Fruit fly (Drosophila melanogaster) whole organism, embryonic: ENCODE measurements around the gene Elal.
A peak's percentile ranks its signal among the peaks of the same experiment; 100 is the strongest.

Experiments used
- Abd-B ChIP-seq: fragments of 200-800 bp; sonication (Bioruptor generic); optimal IDR thresholded peaks from 2 replicates; lab custom pipeline; 2018; ENCODE audit warnings: missing biosample characterization, mild to moderate bottlenecking, missing genetic modification characterization, moderate library complexity
- B-H1 ChIP-seq: fragments of 200-800 bp; sonication (Bioruptor generic); IDR thresholded peaks from 3 replicates; pipeline ENCODE4 v1.3.6; 2022; ENCODE audit warnings: missing biosample characterization, missing genetic modification characterization
- B-H2 ChIP-seq: fragments of 200-800 bp; sonication (Bioruptor generic); optimal IDR thresholded peaks from 2 replicates; lab custom pipeline; 2018; ENCODE audit warnings: missing biosample characterization, mild to moderate bottlenecking, missing genetic modification characterization
- CG1024 ChIP-seq: fragments of 200-800 bp; sonication (Bioruptor generic); IDR thresholded peaks from 2 replicates; pipeline ENCODE4 v1.3.6; 2022; ENCODE audit warnings: missing biosample characterization, missing genetic modification characterization
- CG10543 ChIP-seq: fragments of 200-800 bp; sonication (Bioruptor generic); optimal IDR thresholded peaks from 3 replicates; lab custom pipeline; 2017; ENCODE audit warnings: missing biosample characterization, mild to moderate bottlenecking, missing genetic modification characterization, moderate library complexity
- CG1233 ChIP-seq: fragments of 200-800 bp; sonication (Bioruptor generic); optimal IDR thresholded peaks from 4 replicates; lab custom pipeline; 2018; ENCODE audit warnings: missing biosample characterization, mild to moderate bottlenecking, missing genetic modification characterization
- CG12659 ChIP-seq: fragments of 200-800 bp; sonication (Bioruptor generic); optimal IDR thresholded peaks from 3 replicates; lab custom pipeline; 2017; ENCODE audit warnings: mild to moderate bottlenecking, missing biosample characterization, missing genetic modification reagents, missing genetic modification characterization
- CG13424 ChIP-seq: fragments of 200-800 bp; sonication (Bioruptor generic); optimal IDR thresholded peaks from 2 replicates; lab custom pipeline; 2019; ENCODE audit warnings: missing biosample characterization, mild to moderate bottlenecking, missing genetic modification characterization, moderate library complexity
- CG14667 ChIP-seq: fragments of 200-800 bp; sonication (Bioruptor generic); IDR thresholded peaks from 2 replicates; pipeline ENCODE4 v1.3.6; 2022; ENCODE audit warnings: missing biosample characterization, missing genetic modification characterization
- CG14710 ChIP-seq: fragments of 200-800 bp; sonication (Bioruptor generic); optimal IDR thresholded peaks from 3 replicates; lab custom pipeline; 2019; ENCODE audit warnings: missing biosample characterization, mild to moderate bottlenecking, missing genetic modification characterization, moderate library complexity
- CG1792 ChIP-seq: fragments of 200-800 bp; sonication (Bioruptor generic); optimal IDR thresholded peaks from 2 replicates; lab custom pipeline; 2016; ENCODE audit warnings: missing biosample characterization, missing genetic modification characterization
- CG2678 ChIP-seq: fragments of 200-800 bp; sonication (Bioruptor generic); optimal IDR thresholded peaks from 3 replicates; lab custom pipeline; 2019; ENCODE audit warnings: missing biosample characterization, mild to moderate bottlenecking, missing genetic modification characterization, moderate library complexity
- CG31441 ChIP-seq: fragments of 200-800 bp; sonication (Bioruptor generic); IDR thresholded peaks from 2 replicates; pipeline ENCODE4 v1.3.6; 2022; ENCODE audit warnings: missing biosample characterization, missing genetic modification characterization
- CG32767 ChIP-seq: fragments of 200-800 bp; sonication (Bioruptor generic); IDR thresholded peaks from 2 replicates; pipeline ENCODE4 v1.3.6; 2022; ENCODE audit warnings: missing biosample characterization, missing genetic modification characterization
- CG6272 ChIP-seq: fragments of 200-800 bp; sonication (Bioruptor generic); IDR thresholded peaks from 2 replicates; pipeline ENCODE4 v1.3.6; 2022; ENCODE audit warnings: missing biosample characterization, missing genetic modification characterization
- CG7556 ChIP-seq: fragments of 200-800 bp; sonication (Bioruptor generic); optimal IDR thresholded peaks from 2 replicates; lab custom pipeline; 2017; ENCODE audit warnings: missing biosample characterization, mild to moderate bottlenecking, missing genetic modification characterization
- CG7928 ChIP-seq: fragments of 200-800 bp; sonication (Bioruptor generic); optimal IDR thresholded peaks from 2 replicates; lab custom pipeline; 2017; ENCODE audit warnings: missing biosample characterization, mild to moderate bottlenecking, missing genetic modification characterization
- CG7987 ChIP-seq: fragments of 200-800 bp; sonication (Bioruptor generic); optimal IDR thresholded peaks from 2 replicates; lab custom pipeline; 2018; ENCODE audit warnings: missing biosample characterization, mild to moderate bottlenecking, missing genetic modification characterization, moderate library complexity
- CG8290 ChIP-seq, 3 experiments: fragments of 200-800 bp; sonication (Bioruptor generic); optimal IDR thresholded peaks; 2 replicates each; lab custom pipeline; 2016 to 2019; ENCODE audit warnings: missing biosample characterization in 3 of 3, missing genetic modification characterization in 3 of 3, mild to moderate bottlenecking in 2 of 3, moderate library complexity in 1 of 3
- CG9932 ChIP-seq: fragments of 200-800 bp; sonication (Bioruptor generic); IDR thresholded peaks from 2 replicates; pipeline ENCODE4 v1.3.6; 2022; ENCODE audit warnings: missing biosample characterization, missing genetic modification characterization
- Camta ChIP-seq: fragments of 200-800 bp; sonication (Bioruptor generic); optimal IDR thresholded peaks from 2 replicates; lab custom pipeline; 2016; ENCODE audit warnings: missing biosample characterization, missing genetic modification characterization
- D19B ChIP-seq: fragments of 200-800 bp; sonication (Bioruptor generic); optimal IDR thresholded peaks from 2 replicates; lab custom pipeline; 2017; ENCODE audit warnings: missing biosample characterization, mild to moderate bottlenecking, missing genetic modification characterization
- Dek ChIP-seq: fragments of 200-800 bp; sonication (Bioruptor generic); optimal IDR thresholded peaks from 3 replicates; lab custom pipeline; 2019; ENCODE audit warnings: missing biosample characterization, mild to moderate bottlenecking, missing genetic modification characterization, moderate library complexity
- Doc3 ChIP-seq: fragments of 200-800 bp; sonication (Bioruptor generic); IDR thresholded peaks from 3 replicates; pipeline ENCODE4 v1.3.6; 2022; ENCODE audit warnings: missing biosample characterization, missing genetic modification characterization; ENCODE audit not compliant: partially characterized antibody
- Ets65A ChIP-seq: fragments of 200-800 bp; sonication (Bioruptor generic); peaks from one replicate; lab custom pipeline; 2016; ENCODE audit warnings: missing biosample characterization, missing genetic modification characterization
- Ets97D ChIP-seq: fragments of 200-800 bp; sonication (Bioruptor generic); optimal IDR thresholded peaks from 3 replicates; lab custom pipeline; 2016; ENCODE audit warnings: missing biosample characterization, missing genetic modification characterization
- HLH54F ChIP-seq: fragments of 200-800 bp; sonication (Bioruptor generic); optimal IDR thresholded peaks from 3 replicates; lab custom pipeline; 2016; ENCODE audit warnings: missing biosample characterization, missing genetic modification characterization
- HLHmδ ChIP-seq: fragments of 200-800 bp; sonication (Bioruptor generic); optimal IDR thresholded peaks from 2 replicates; lab custom pipeline; 2018; ENCODE audit warnings: missing biosample characterization, mild to moderate bottlenecking, missing genetic modification characterization, moderate library complexity
- Hmx ChIP-seq: fragments of 200-800 bp; sonication (Bioruptor generic); optimal IDR thresholded peaks from 2 replicates; lab custom pipeline; 2016; ENCODE audit warnings: missing biosample characterization, missing genetic modification characterization
- Hr78 ChIP-seq, 2 experiments: fragments of 200-800 bp in 1 of 2; fragments of >200 bp in 1 of 2; sonication (Bioruptor generic) in 1 of 2; optimal IDR thresholded peaks; 2 replicates each; lab custom pipeline; 2017 to 2019; ENCODE audit warnings: missing biosample characterization in 2 of 2, missing genetic modification characterization in 2 of 2, mild to moderate bottlenecking in 1 of 2, moderate library complexity in 1 of 2
- Hsf ChIP-seq: fragments of 200-800 bp; sonication (Bioruptor generic); optimal IDR thresholded peaks from 3 replicates; lab custom pipeline; 2016; ENCODE audit warnings: missing biosample characterization, missing genetic modification characterization
- MBD-R2 ChIP-seq: fragments of 200-800 bp; sonication (Bioruptor generic); IDR thresholded peaks from 2 replicates; pipeline ENCODE4 v1.3.6; 2022; ENCODE audit warnings: missing biosample characterization, missing genetic modification characterization
- Scr ChIP-seq: fragments of 200-800 bp; sonication (Bioruptor generic); IDR thresholded peaks from 2 replicates; pipeline ENCODE4 v1.3.6; 2022; ENCODE audit warnings: missing biosample characterization, missing genetic modification characterization; ENCODE audit not compliant: partially characterized antibody
- Sin3A ChIP-seq: fragments of >200 bp; optimal IDR thresholded peaks from 2 replicates; lab custom pipeline; 2018
- ap ChIP-seq: fragments of 200-800 bp; sonication (Bioruptor generic); IDR thresholded peaks from 2 replicates; pipeline ENCODE4 v1.3.6; 2022; ENCODE audit warnings: missing biosample characterization, missing genetic modification characterization
- cas ChIP-seq: fragments of 200-800 bp; sonication (Bioruptor generic); IDR thresholded peaks from 2 replicates; pipeline ENCODE4 v1.3.6; 2022; ENCODE audit warnings: missing biosample characterization, missing genetic modification characterization
- chm ChIP-seq: fragments of 200-800 bp; sonication (Bioruptor generic); IDR thresholded peaks from 2 replicates; pipeline ENCODE4 v1.3.6; 2022; ENCODE audit warnings: missing biosample characterization, missing genetic modification characterization
- gcm ChIP-seq: fragments of 200-800 bp; sonication (Bioruptor generic); optimal IDR thresholded peaks from 2 replicates; lab custom pipeline; 2019; ENCODE audit warnings: missing biosample characterization, mild to moderate bottlenecking, missing genetic modification characterization, moderate library complexity
- gcm2 ChIP-seq: fragments of 200-800 bp; sonication (Bioruptor generic); optimal IDR thresholded peaks from 2 replicates; lab custom pipeline; 2016; ENCODE audit warnings: missing biosample characterization, missing genetic modification characterization
- klu ChIP-seq: fragments of 200-800 bp; sonication (Bioruptor generic); IDR thresholded peaks from 2 replicates; pipeline ENCODE4 v1.3.6; 2022; ENCODE audit warnings: missing biosample characterization, missing genetic modification characterization
- lbe ChIP-seq: fragments of 200-800 bp; sonication (Bioruptor generic); optimal IDR thresholded peaks from 2 replicates; lab custom pipeline; 2016; ENCODE audit warnings: missing biosample characterization, mild to moderate bottlenecking, missing genetic modification characterization
- nmo ChIP-seq: fragments of 200-800 bp; sonication (Bioruptor generic); optimal IDR thresholded peaks from 2 replicates; lab custom pipeline; 2018; ENCODE audit warnings: missing biosample characterization, mild to moderate bottlenecking, missing genetic modification characterization, moderate library complexity
- nom ChIP-seq: fragments of 200-800 bp; sonication (Bioruptor generic); optimal IDR thresholded peaks from 2 replicates; lab custom pipeline; 2017; ENCODE audit warnings: missing biosample characterization, missing genetic modification characterization, mild to moderate bottlenecking, moderate library complexity, missing genetic modification reagents
- pzg ChIP-seq: fragments of 200-800 bp; sonication (Bioruptor generic); optimal IDR thresholded peaks from 3 replicates; lab custom pipeline; 2018; ENCODE audit warnings: missing biosample characterization, mild to moderate bottlenecking, missing genetic modification characterization, moderate library complexity
- repo ChIP-seq: fragments of 200-800 bp; sonication (Bioruptor generic); optimal IDR thresholded peaks from 2 replicates; lab custom pipeline; 2016; ENCODE audit warnings: missing biosample characterization, missing genetic modification characterization
- sd ChIP-seq: fragments of 200-800 bp; sonication (Bioruptor generic); optimal IDR thresholded peaks from 3 replicates; lab custom pipeline; 2018; ENCODE audit warnings: missing biosample characterization, mild to moderate bottlenecking, missing genetic modification characterization, moderate library complexity
- stwl ChIP-seq: fragments of 200-800 bp; sonication (Bioruptor generic); optimal IDR thresholded peaks from 3 replicates; lab custom pipeline; 2018; ENCODE audit warnings: missing biosample characterization, mild to moderate bottlenecking, missing genetic modification characterization, moderate library complexity
- tx ChIP-seq: fragments of 200-800 bp; sonication (Bioruptor generic); optimal IDR thresholded peaks from 2 replicates; lab custom pipeline; 2016; ENCODE audit warnings: missing biosample characterization, missing genetic modification characterization
- unc-4 ChIP-seq: fragments of 200-800 bp; sonication (Bioruptor generic); IDR thresholded peaks from 2 replicates; pipeline ENCODE4 v1.3.6; 2022; ENCODE audit warnings: missing biosample characterization, missing genetic modification characterization; ENCODE audit not compliant: partially characterized antibody
- wek ChIP-seq: fragments of 200-800 bp; sonication (Bioruptor generic); optimal IDR thresholded peaks from 3 replicates; lab custom pipeline; 2018; ENCODE audit warnings: missing biosample characterization, mild to moderate bottlenecking, missing genetic modification characterization, moderate library complexity

Elal gene

DNA sequence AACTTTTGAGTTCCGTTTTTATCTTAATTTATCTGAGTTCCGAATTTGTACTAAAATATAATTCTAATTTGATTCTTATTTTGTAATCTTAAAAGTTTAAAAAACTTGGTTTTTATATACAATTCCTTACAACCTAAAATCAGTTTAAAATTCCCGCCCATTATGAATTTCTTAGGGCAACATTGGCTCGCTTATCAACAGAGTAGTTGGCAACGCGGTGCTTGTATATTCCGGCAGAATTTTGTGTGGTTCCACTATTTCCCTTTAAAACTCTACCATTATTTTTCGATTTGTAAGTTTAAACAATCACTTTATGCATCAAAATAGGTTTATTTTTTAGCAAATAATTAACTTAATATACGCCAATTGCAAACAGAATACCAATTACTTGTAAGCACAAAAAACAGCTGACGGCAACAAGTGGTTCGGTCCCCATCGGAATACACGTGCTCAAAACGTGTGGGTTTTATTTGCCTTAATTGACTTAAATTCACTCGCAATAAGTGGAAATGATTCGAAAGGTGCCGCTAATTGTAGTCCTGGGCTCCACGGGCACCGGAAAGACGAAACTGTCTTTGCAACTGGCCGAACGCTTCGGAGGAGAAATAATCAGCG is 11.8 kb downstream of the Elal start, which contains the start of the genes CG11089 and CG31381 (continued):
- TF ChIP-seq pzg (peak; percentile 50), nom (GFP tag; lab: Kevin White, UChicago) (no peak), HLH54F (GFP tag; lab: Kevin White, UChicago) (no peak), Ets65A (peak; percentile 14), sd (no peak), CG14667 (GFP tag; lab: Robert Waterston, UW) (no peak), wek (GFP tag; lab: Kevin White, UChicago) (no peak), CG32767 (no peak), tx (GFP tag; lab: Kevin White, UChicago) (no peak), chm (GFP tag; lab: Robert Waterston, UW) (no peak), CG14710 (tag; lab: Kevin White, UChicago) (peak; percentile 100), HLHmδ (no peak), klu (GFP tag; lab: Robert Waterston, UW) (no peak), CG7928 (GFP tag; lab: Kevin White, UChicago) (no peak), CG1792 (GFP tag; lab: Kevin White, UChicago) (no peak), Camta (GFP tag; lab: Kevin White, UChicago) (no peak), CG1024 (no peak), Sin3A (peak; percentile 6), repo (no peak), stwl (tag; lab: Kevin White, UChicago) (no peak), ap (no peak), unc-4 (peak; percentile 16; the same call in 1 of the 2 replicates), CG12659 (GFP tag; lab: Kevin White, UChicago) (peak; percentile 44), cas (GFP tag; lab: Robert Waterston, UW) (no peak), B-H2 (GFP tag; lab: Kevin White, UChicago) (no peak), Dek (tag; lab: Kevin White, UChicago) (peak; percentile 32), Scr (GFP tag; lab: Robert Waterston, UW) (0 out of 2 replicates have a peak, but pooled peaks have one; percentile 4), gcm (GFP tag; lab: Kevin White, UChicago) (no peak), CG7556 (GFP tag; lab: Kevin White, UChicago) (peak; percentile 24), Abd-B (no peak), CG6272 (GFP tag; lab: Robert Waterston, UW) (no peak), Hmx (no peak), Doc3 (GFP tag; lab: Robert Waterston, UW) (no peak), CG7987 (no peak), CG8290 (GFP tag; optimal IDR thresholded peaks at IDR 0.05; lab: Kevin White, UChicago) (no peak), CG8290 (tag; optimal IDR thresholded peaks at IDR 0.05; lab: Kevin White, UChicago) (no peak), Ets97D (GFP tag; lab: Kevin White, UChicago) (peak; percentile 44), CG1233 (GFP tag; lab: Kevin White, UChicago) (no peak), MBD-R2 (0 out of 2 replicates have a peak, but pooled peaks have one; percentile 6), CG31441 (GFP tag; lab: Robert Waterston, UW) (0 out of 2 replicates have a peak, but pooled peaks have one; percentile 7), Hr78 (GFP tag; optimal IDR thresholded peaks at IDR 0.05; lab: Kevin White, UChicago) (no peak), CG10543 (GFP tag; lab: Kevin White, UChicago) (no peak), D19B (GFP tag; lab: Kevin White, UChicago) (no peak), lbe (GFP tag; lab: Kevin White, UChicago) (peak; percentile 4), CG9932 (GFP tag; lab: Robert Waterston, UW) (no peak), B-H1 (no peak), CG13424 (tag; lab: Kevin White, UChicago) (peak; percentile 25), gcm2 (GFP tag; lab: Kevin White, UChicago) (no peak), nmo (GFP tag; lab: Kevin White, UChicago) (peak; percentile 36), CG2678 (tag; lab: Kevin White, UChicago) (no peak), Hsf (GFP tag; lab: Kevin White, UChicago) (no peak)
